Worm (Caenorhabditis elegans): ENCODE measurements around the gene F42C5.6.

DNA sequence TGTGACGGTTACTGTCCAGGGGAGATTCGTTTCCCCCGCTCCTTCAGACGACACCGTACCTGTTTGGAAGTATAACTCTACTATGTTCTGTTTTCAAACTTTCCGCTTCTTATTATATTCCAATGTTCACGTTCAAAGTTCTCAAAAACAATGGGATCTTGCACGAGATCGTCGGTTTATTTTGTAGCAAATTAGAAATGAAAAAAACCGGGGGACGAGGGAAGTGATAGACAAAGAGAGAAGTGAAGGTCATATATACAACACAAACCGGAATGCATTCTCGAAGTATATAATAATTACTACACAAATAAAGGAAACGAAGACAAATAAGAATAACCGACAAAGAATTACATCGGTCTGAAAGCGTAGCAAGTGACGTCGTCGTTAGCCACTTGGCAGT, 804 bp upstream of the F42C5.6 start:
- TF ChIP-seq him-1 (tag; optimal IDR thresholded peaks at IDR 0.05) (no peak), W03F9.2 (tag; optimal IDR thresholded peaks at IDR 0.05) (no peak)
